Worm (Caenorhabditis elegans) whole organism, late embryonic: ENCODE data around the gene lurp-4.

Experiments used
- C38D4.7 ChIP-seq: fragments of 200-800 bp; sonication (Bioruptor generic); optimal IDR thresholded peaks from 2 replicates; lab custom pipeline; 2018; ENCODE audit warnings: mild to moderate bottlenecking, missing genetic modification characterization, moderate library complexity, missing compliant biosample characterization
- K02D7.2 ChIP-seq: sonication (generic microtip); optimal IDR thresholded peaks from 2 replicates; lab custom pipeline; 2017; ENCODE audit warnings: mild to moderate bottlenecking, missing genetic modification characterization, missing compliant biosample characterization
- K09A11.1 ChIP-seq: sonication (generic microtip); optimal IDR thresholded peaks from 2 replicates; lab custom pipeline; 2017; ENCODE audit warnings: antibody characterized with exemption, mild to moderate bottlenecking, missing genetic modification characterization, missing compliant biosample characterization; ENCODE audit not compliant: insufficient read depth
- T23F11.4 ChIP-seq: fragments of 200-800 bp; sonication (Bioruptor generic); optimal IDR thresholded peaks from 2 replicates; lab custom pipeline; 2018; ENCODE audit warnings: mild to moderate bottlenecking, missing genetic modification characterization, missing compliant biosample characterization
- Y22D7AL.16 ChIP-seq: sonication (generic microtip); optimal IDR thresholded peaks from 2 replicates; lab custom pipeline; 2016; ENCODE audit warnings: missing genetic modification characterization, missing compliant biosample characterization
- ahr-1 ChIP-seq: sonication (generic microtip); optimal IDR thresholded peaks from 2 replicates; lab custom pipeline; 2016; ENCODE audit warnings: missing genetic modification characterization, missing compliant biosample characterization
- ama-1 ChIP-seq: fragments of 150-350 bp; optimal IDR thresholded peaks from 2 replicates; lab custom pipeline; 2014
- ceh-14 ChIP-seq: sonication (generic microtip); optimal IDR thresholded peaks from 2 replicates; lab custom pipeline; 2016; ENCODE audit warnings: missing genotype, missing genetic modification characterization, missing compliant biosample characterization
- ceh-22 ChIP-seq: sonication (generic microtip); optimal IDR thresholded peaks from 2 replicates; lab custom pipeline; 2017; ENCODE audit warnings: missing biosample characterization, missing genetic modification characterization
- ceh-24 ChIP-seq: sonication (generic microtip); optimal IDR thresholded peaks from 2 replicates; lab custom pipeline; 2016; ENCODE audit warnings: mild to moderate bottlenecking, missing genetic modification characterization, missing compliant biosample characterization
- ceh-31 ChIP-seq: sonication (generic microtip); optimal IDR thresholded peaks from 2 replicates; lab custom pipeline; 2016; ENCODE audit warnings: missing genetic modification characterization, missing compliant biosample characterization
- ceh-34 ChIP-seq: sonication (generic microtip); optimal IDR thresholded peaks from 2 replicates; lab custom pipeline; 2016; ENCODE audit warnings: mild to moderate bottlenecking, missing genetic modification characterization, missing compliant biosample characterization
- ceh-9 ChIP-seq: sonication (generic microtip); optimal IDR thresholded peaks from 2 replicates; lab custom pipeline; 2016; ENCODE audit warnings: mild to moderate bottlenecking, missing genetic modification characterization, inconsistent platforms, missing compliant biosample characterization
- dmd-4 ChIP-seq: sonication (generic microtip); optimal IDR thresholded peaks from 2 replicates; lab custom pipeline; 2016; ENCODE audit warnings: borderline replicate concordance, missing genetic modification characterization, missing compliant biosample characterization
- dve-1 ChIP-seq: sonication (generic microtip); optimal IDR thresholded peaks from 2 replicates; lab custom pipeline; 2017; ENCODE audit warnings: antibody characterized with exemption, mild to moderate bottlenecking, missing genetic modification characterization, missing compliant biosample characterization
- fax-1 ChIP-seq: sonication (generic microtip); optimal IDR thresholded peaks from 2 replicates; lab custom pipeline; 2016; ENCODE audit warnings: missing genotype, missing genetic modification characterization, missing compliant biosample characterization
- gmeb-2 ChIP-seq: sonication (generic microtip); optimal IDR thresholded peaks from 2 replicates; lab custom pipeline; 2016; ENCODE audit warnings: missing genetic modification characterization, inconsistent platforms, missing compliant biosample characterization
- hlh-13 ChIP-seq: fragments of 200-800 bp; sonication (Bioruptor generic); optimal IDR thresholded peaks from 2 replicates; lab custom pipeline; 2018; ENCODE audit warnings: mild to moderate bottlenecking, missing genetic modification characterization, missing compliant biosample characterization
- hlh-15 ChIP-seq: sonication (generic microtip); optimal IDR thresholded peaks from 2 replicates; lab custom pipeline; 2016; ENCODE audit warnings: missing genetic modification characterization, missing compliant biosample characterization
- hlh-30 ChIP-seq: sonication (generic microtip); optimal IDR thresholded peaks from 2 replicates; lab custom pipeline; 2017; ENCODE audit warnings: antibody characterized with exemption, missing genetic modification characterization, missing compliant biosample characterization; ENCODE audit not compliant: insufficient read depth
- hlh-8 ChIP-seq: sonication (generic microtip); optimal IDR thresholded peaks from 2 replicates; lab custom pipeline; 2016; ENCODE audit warnings: missing genotype, missing genetic modification characterization, missing compliant biosample characterization
- lim-6 ChIP-seq: sonication (generic microtip); optimal IDR thresholded peaks from 2 replicates; lab custom pipeline; 2016; ENCODE audit warnings: missing genetic modification characterization, missing compliant biosample characterization
- pat-9 ChIP-seq: fragments of 200-800 bp; sonication (Bioruptor generic); optimal IDR thresholded peaks from 2 replicates; lab custom pipeline; 2018; ENCODE audit warnings: mild to moderate bottlenecking, missing genetic modification characterization, moderate library complexity, missing compliant biosample characterization
- pha-2 ChIP-seq: sonication (generic microtip); optimal IDR thresholded peaks from 2 replicates; lab custom pipeline; 2017; ENCODE audit warnings: mild to moderate bottlenecking, missing genetic modification characterization, missing compliant biosample characterization
- pros-1 ChIP-seq: fragments of 150-350 bp; optimal IDR thresholded peaks from 2 replicates; lab custom pipeline; 2014; ENCODE audit warnings: missing biosample characterization, missing genetic modification reagents, missing genetic modification characterization
- sox-2 ChIP-seq: fragments of 200-800 bp; sonication (Bioruptor generic); IDR thresholded peaks from 2 replicates; pipeline ENCODE4 v1.3.6; 2022; ENCODE audit warnings: missing genetic modification reagents, missing genetic modification characterization, missing compliant biosample characterization
- syd-9 ChIP-seq: sonication (generic microtip); optimal IDR thresholded peaks from 2 replicates; lab custom pipeline; 2016; ENCODE audit warnings: mild to moderate bottlenecking, missing genetic modification characterization, moderate library complexity, missing compliant biosample characterization
- tbx-2 ChIP-seq: sonication (generic microtip); optimal IDR thresholded peaks from 2 replicates; lab custom pipeline; 2016; ENCODE audit warnings: missing genetic modification characterization, missing compliant biosample characterization
- unc-42 ChIP-seq: sonication (generic microtip); optimal IDR thresholded peaks from 2 replicates; lab custom pipeline; 2016; ENCODE audit warnings: missing genotype, missing genetic modification characterization, missing compliant biosample characterization
- unc-55 ChIP-seq: sonication (generic microtip); optimal IDR thresholded peaks from 2 replicates; lab custom pipeline; 2017; ENCODE audit warnings: missing biosample characterization, missing genetic modification reagents, missing genetic modification characterization
- ztf-16 ChIP-seq: sonication (generic microtip); optimal IDR thresholded peaks from 2 replicates; lab custom pipeline; 2017; ENCODE audit warnings: missing genetic modification characterization, missing compliant biosample characterization

Gene lurp-4

DNA sequence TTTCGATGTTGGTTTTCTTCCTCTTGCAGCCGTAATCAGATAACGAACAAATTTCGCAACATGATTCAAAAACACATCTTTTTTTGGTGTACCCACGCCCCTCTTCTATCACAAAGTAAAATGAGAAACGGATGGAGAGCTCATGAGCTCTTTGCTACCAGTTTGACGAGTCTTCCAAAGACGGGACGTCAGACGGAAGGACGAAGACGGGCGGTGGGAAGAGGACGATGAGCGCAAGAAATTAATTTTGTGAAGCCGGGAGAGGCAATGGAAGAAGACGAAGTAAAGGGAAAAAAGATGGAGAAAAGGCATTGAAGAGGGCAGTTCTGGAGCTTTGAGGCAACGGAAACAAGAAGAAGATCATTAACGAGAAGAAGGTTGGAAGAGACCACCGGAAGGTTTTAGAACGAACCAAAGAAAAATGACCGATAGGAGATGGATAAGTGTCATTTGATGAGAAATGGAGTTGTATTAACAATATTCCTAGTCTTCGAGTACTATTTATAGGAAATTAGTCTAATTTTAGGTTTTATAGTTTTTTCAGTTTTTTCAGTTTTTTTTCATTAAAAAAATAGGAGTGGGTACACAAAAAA is 19.2 kb downstream of the lurp-4 start:
- TF ChIP-seq hlh-15 (tag; lab: Kevin White, UChicago): no peak
- peak; percentile 2 for TF ChIP-seq ceh-31 (tag; lab: Kevin White, UChicago)
- peak; percentile 59 for TF ChIP-seq unc-42 (tag; lab: Kevin White, UChicago)
- TF ChIP-seq lim-6: peak; percentile 18
- TF ChIP-seq hlh-8: no peak
- TF ChIP-seq tbx-2: peak; percentile 5
- peak; percentile 51 for TF ChIP-seq ceh-14 (tag; lab: Kevin White, UChicago)

ce11 chrV:13112937-13113497 is 20.6 kb downstream of the lurp-4 start:
- TF ChIP-seq K02D7.2 (tag; lab: Kevin White, UChicago) (no peak), unc-42 (tag; lab: Kevin White, UChicago) (peak; percentile 83)

ce11 chrV:13114552-13115237 is 22.2 kb downstream of the lurp-4 start:
- no peak for TF ChIP-seq C38D4.7 (GFP tag; lab: Kevin White, UChicago)
- peak; percentile 52 for TF ChIP-seq unc-42 (tag; lab: Kevin White, UChicago)

DNA sequence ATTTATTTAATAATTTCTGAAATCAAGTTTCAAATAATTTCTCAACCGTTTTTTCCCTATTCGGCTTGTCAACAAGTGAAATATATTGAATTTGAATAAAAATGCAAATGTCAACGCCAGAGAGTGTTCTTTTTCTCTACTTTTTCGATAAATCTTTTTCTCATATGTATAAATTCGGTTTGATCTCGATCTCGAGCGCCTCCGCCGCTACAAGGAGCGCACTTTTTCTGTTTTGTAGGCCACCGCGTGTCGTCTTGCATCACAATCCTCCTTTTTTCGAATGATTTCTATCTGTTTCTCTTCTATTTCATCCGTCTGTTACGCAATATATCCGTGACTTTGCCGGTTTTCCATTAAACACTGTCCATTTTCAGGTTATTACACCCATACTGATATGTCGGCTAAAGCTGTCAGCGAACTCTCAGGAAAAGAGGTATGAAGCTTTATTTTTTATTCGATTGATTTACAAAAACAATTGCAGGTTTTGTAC is 23.7 kb downstream of the lurp-4 start, which contains the start of gene acly-2:
Gene acly-2 (plus strand): TSS at position 375 of the 490 bp plus-strand sequence.
- no peak for TF ChIP-seq dmd-4 (tag; lab: Kevin White, UChicago)
- no peak for TF ChIP-seq dve-1
- no peak for TF ChIP-seq hlh-30
- TF ChIP-seq C38D4.7 (GFP tag; lab: Kevin White, UChicago): no peak
- TF ChIP-seq pat-9: no peak
- no peak for TF ChIP-seq Y22D7AL.16
- no peak for TF ChIP-seq syd-9 (tag; lab: Kevin White, UChicago)
- no peak for TF ChIP-seq fax-1 (tag; lab: Kevin White, UChicago)
- no peak for TF ChIP-seq gmeb-2 (tag; lab: Kevin White, UChicago)
- no peak for TF ChIP-seq ceh-9 (tag; lab: Kevin White, UChicago)

DNA sequence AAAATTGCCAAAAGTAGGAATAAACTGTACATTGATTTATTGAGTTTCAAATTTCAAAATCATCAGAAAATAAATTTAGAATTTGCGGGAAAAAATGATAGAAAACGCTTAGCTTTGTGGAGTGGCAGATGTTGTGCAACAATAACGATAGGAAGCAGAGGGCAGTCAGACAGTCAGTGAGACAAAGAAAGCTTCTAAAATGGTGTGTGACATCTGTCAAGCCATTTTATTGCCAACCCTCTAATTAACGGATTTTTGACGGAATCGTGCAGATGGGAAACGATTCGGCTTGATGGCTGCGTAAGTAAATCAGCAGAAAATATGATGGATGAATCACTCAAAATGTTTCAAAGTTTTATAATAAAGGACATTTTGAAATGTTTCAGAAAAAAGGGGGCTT is 27.6 kb downstream of the lurp-4 start, which contains the start of gene max-1:
Gene max-1 (minus strand): TSS at position 124 of the 400 bp plus-strand sequence.
- TF ChIP-seq unc-55 (GFP tag; lab: Kevin White, UChicago): peak; percentile 25
- peak; percentile 12 for TF ChIP-seq ceh-31 (tag; lab: Kevin White, UChicago)
- no peak for TF ChIP-seq Y22D7AL.16

DNA sequence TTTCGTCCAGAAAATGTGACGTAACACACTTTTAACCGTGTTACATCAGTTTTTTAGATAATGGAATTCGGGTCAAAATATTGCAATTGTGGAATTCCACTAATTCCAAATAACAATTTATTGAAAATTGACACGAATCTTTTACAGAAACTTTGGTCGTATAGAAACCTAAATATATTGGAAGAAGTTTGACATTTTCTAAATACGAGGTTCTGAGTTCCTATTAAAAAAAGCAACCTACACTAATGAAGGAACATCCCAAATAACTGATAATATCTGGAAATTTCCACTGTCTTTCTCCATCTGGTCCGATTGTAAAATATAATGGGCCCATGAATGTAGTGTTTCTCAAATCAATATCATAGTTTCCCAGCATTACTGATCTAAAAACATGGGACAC is 28.8 kb downstream of the lurp-4 start:
- TF ChIP-seq ceh-14 (tag; lab: Kevin White, UChicago) (no peak), ahr-1 (no peak), C38D4.7 (GFP tag; lab: Kevin White, UChicago) (no peak), ceh-24 (tag; lab: Kevin White, UChicago) (no peak), pha-2 (tag; lab: Kevin White, UChicago) (no peak), ceh-34 (tag; lab: Kevin White, UChicago) (no peak), Y22D7AL.16 (no peak), ama-1 (lab: Kevin White, UChicago) (no peak), ztf-16 (tag; lab: Kevin White, UChicago) (no peak), K09A11.1 (tag; lab: Kevin White, UChicago) (no peak), T23F11.4 (no peak), hlh-13 (GFP tag; lab: Kevin White, UChicago) (no peak), pat-9 (no peak), pros-1 (tag; lab: Kevin White, UChicago) (no peak), sox-2 (no peak), hlh-30 (no peak), tbx-2 (no peak), syd-9 (tag; lab: Kevin White, UChicago) (no peak), ceh-22 (no peak)
- TF ChIP-seq, all 69 proteins: peak for 0
